Worm (Caenorhabditis elegans): ENCODE measurements around the gene dnj-16.

dnj-16 gene

ce11 chrIII:4186751-4187309, 4.1 kb upstream of the dnj-16 start, which contains the start of gene lars-1:
Gene lars-1, minus strand, starts transcription at chrIII:4186801.
- TF ChIP-seq mes-2 (tag; optimal IDR thresholded peaks at IDR 0.05; ENCODE audit: poor library complexity, severe bottlenecking) (peak; percentile 68), egl-43 (GFP tag; IDR thresholded peaks at IDR 0.05) (no peak), ceh-28 (tag; optimal IDR thresholded peaks at IDR 0.05) (peak; percentile 60)

- peak; percentile 17 for TF ChIP-seq hlh-11 (tag; optimal IDR thresholded peaks at IDR 0.05)
- no peak for TF ChIP-seq unc-62 (GFP tag; optimal IDR thresholded peaks at IDR 0.05 in 1 of 2)
- TF ChIP-seq unc-62 (tag; optimal IDR thresholded peaks at IDR 0.05) = no peak
- TF ChIP-seq lin-13 (GFP tag; optimal IDR thresholded peaks at IDR 0.05) = no peak
- no peak for TF ChIP-seq aha-1 (tag)
- TF ChIP-seq ceh-20 (GFP tag; IDR thresholded peaks at IDR 0.05) = no peak
These were observed 3.1 kb upstream of the dnj-16 start, which contains the start of gene R74.2 for ce11 chrIII:4187845-4188244. Gene R74.2, plus strand, starts transcription at chrIII:4188160.

ce11 chrIII:4189602-4190001, 1.3 kb upstream of the dnj-16 start:
- TF ChIP-seq nhr-28 (tag; optimal IDR thresholded peaks at IDR 0.05) (peak; percentile 0), hlh-11 (tag; optimal IDR thresholded peaks at IDR 0.05) (peak; percentile 6), ceh-44 (GFP tag; IDR thresholded peaks at IDR 0.05) (no peak), daf-12 (tag; optimal IDR thresholded peaks at IDR 0.05) (no peak), dmd-6 (GFP tag; IDR thresholded peaks at IDR 0.05) (no peak)

- TF ChIP-seq duxl-1 (tag; optimal IDR thresholded peaks at IDR 0.05; ENCODE audit: poor library complexity) (no peak), gei-8 (GFP tag; optimal IDR thresholded peaks at IDR 0.05) (no peak), dpl-1 (GFP tag; optimal IDR thresholded peaks at IDR 0.05) (no peak), nhr-102 (tag; optimal IDR thresholded peaks at IDR 0.05) (no peak), nhr-25 (tag; optimal IDR thresholded peaks at IDR 0.05; ENCODE audit: borderline replicate concordance, insufficient read depth) (no peak), lin-29 (GFP tag; IDR thresholded peaks at IDR 0.05) (no peak), ceh-20 (GFP tag; IDR thresholded peaks at IDR 0.05) (no peak), zip-11 (GFP tag; IDR thresholded peaks at IDR 0.05) (no peak), tag-97 (GFP tag; IDR thresholded peaks at IDR 0.05) (no peak), hif-1 (tag; optimal IDR thresholded peaks at IDR 0.05) (no peak), daf-16 (GFP tag; optimal IDR thresholded peaks at IDR 0.05) (no peak), daf-16 (tag; optimal IDR thresholded peaks at IDR 0.05) (no peak), ZK337.2 (GFP tag; IDR thresholded peaks at IDR 0.05) (no peak), dmd-6 (GFP tag; IDR thresholded peaks at IDR 0.05) (no peak), ama-1 (optimal IDR thresholded peaks at IDR 0.05) (no peak)
These were observed 700 bp upstream of the dnj-16 start, which contains the start of gene spp-28 for ce11 chrIII:4190241-4190640. Gene spp-28, minus strand, starts transcription at chrIII:4190341.

ce11 chrIII:4193659-4194103, 2.7 kb downstream of the dnj-16 start, which contains the start of gene xbp-1:
Gene xbp-1, plus strand, starts transcription at chrIII:4193809.
- TF ChIP-seq ceh-82 (tag; optimal IDR thresholded peaks at IDR 0.05) = no peak
- TF ChIP-seq madf-9 (GFP tag; conservative IDR thresholded peaks at IDR 0.05) = peak; percentile 82
- TF ChIP-seq daf-19 (GFP tag; conservative IDR thresholded peaks at IDR 0.05) = peak; percentile 45; the same call in 1 of the 2 replicates
- no peak for TF ChIP-seq ces-1 (GFP tag; optimal IDR thresholded peaks at IDR 0.05)
- TF ChIP-seq Y48G9A.11 (GFP tag; IDR thresholded peaks at IDR 0.05) = no peak
- TF ChIP-seq mdt-29 (GFP tag; IDR thresholded peaks at IDR 0.05) = peak; percentile 49; the same call in 1 of the 2 replicates
- TF ChIP-seq saeg-2 (GFP tag; IDR thresholded peaks at IDR 0.05) = no peak; the same call in 1 of the 2 replicates
- TF ChIP-seq unc-39 (tag; optimal IDR thresholded peaks at IDR 0.05) = no peak
- TF ChIP-seq ceh-32 (tag; optimal IDR thresholded peaks at IDR 0.05; ENCODE audit: poor library complexity) = no peak
- TF ChIP-seq dmd-6 (GFP tag; IDR thresholded peaks at IDR 0.05) = peak; percentile 98
- TF ChIP-seq nhr-42 (GFP tag; IDR thresholded peaks at IDR 0.05) = 0 out of 2 replicates have a peak, but pooled peaks have one; percentile 64
- TF ChIP-seq F37D6.2 (tag; optimal IDR thresholded peaks at IDR 0.05) = peak; percentile 64
- TF ChIP-seq rbr-2 (tag; optimal IDR thresholded peaks at IDR 0.05) = peak; percentile 92
- TF ChIP-seq lin-38 (GFP tag; IDR thresholded peaks at IDR 0.05) = peak; percentile 71
- TF ChIP-seq R02D3.7 (tag; optimal IDR thresholded peaks at IDR 0.05) = no peak
- TF ChIP-seq ama-1 (optimal IDR thresholded peaks at IDR 0.05) = peak; percentile 91
- TF ChIP-seq vab-7 (GFP tag; IDR thresholded peaks at IDR 0.05) = peak; percentile 71
- TF ChIP-seq nhr-102 (tag; optimal IDR thresholded peaks at IDR 0.05) = peak; percentile 68
- peak; percentile 94 for TF ChIP-seq lin-13 (GFP tag; optimal IDR thresholded peaks at IDR 0.05)
- TF ChIP-seq snpc-1.2 (GFP tag; IDR thresholded peaks at IDR 0.05) = 0 out of 2 replicates have a peak, but pooled peaks have one; percentile 23
- TF ChIP-seq ZK546.5 (tag; optimal IDR thresholded peaks at IDR 0.05) = no peak
